Fruit fly (Drosophila melanogaster): ENCODE results near the gene dac.

DNA sequence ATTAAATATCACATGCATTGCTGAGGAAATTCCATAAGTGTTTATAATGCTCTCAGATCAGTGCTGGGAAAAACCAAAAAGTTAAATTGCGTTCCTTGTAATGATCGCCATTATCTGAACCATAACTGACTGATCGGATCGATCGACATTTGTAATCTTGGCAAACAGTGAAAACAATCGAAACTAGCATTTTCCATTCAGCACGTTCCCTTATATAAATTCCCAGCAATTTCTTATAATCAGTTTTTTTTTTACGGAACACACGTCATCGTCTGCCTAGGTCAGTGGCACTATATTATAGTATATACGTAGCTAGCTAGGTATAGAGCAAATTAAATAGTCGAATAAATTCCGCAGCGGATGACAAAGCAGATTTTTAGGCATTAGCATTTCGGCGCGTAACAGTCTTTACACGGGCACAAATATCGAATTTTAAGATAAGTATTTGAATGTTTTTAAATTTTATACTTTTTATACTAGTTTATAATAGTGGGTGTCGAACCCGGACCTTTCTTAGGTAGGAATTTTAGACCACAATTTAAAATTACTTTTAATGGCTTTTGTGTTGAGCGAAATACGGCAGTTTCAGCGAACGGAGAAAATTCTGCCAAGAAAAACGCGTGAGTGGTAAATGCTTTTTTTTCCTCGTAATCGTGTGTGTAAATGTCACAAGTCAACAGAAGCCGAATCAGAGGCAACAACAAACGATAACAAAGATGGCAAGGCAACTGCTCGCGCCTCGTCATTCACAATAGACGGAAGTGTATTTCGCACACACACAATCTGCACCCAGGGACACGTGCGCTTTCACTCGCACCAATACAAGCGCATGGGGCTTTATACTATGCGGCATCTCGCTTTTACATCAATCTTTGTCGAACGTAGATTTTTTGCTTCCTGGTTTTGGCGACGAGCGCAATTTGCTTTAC, 44.0 kb upstream of the dac start:
- TF ChIP-seq fru (optimal IDR thresholded peaks at IDR 0.05) (no peak), salm (tag; optimal IDR thresholded peaks at IDR 0.05) (no peak), CrebB (tag; optimal IDR thresholded peaks at IDR 0.05) (no peak), CG10209 (GFP tag; optimal IDR thresholded peaks at IDR 0.05) (no peak), Ravus (GFP tag; IDR thresholded peaks at IDR 0.05) (no peak), CG11560 (tag; IDR thresholded peaks at IDR 0.05) (no peak), sr (GFP tag; IDR thresholded peaks at IDR 0.05) (no peak), pan (optimal IDR thresholded peaks at IDR 0.05) (no peak), pan (GFP tag; optimal IDR thresholded peaks at IDR 0.05 in 1 of 2, IDR thresholded peaks at IDR 0.05 in 1 of 2) (no peak), peb (GFP tag; IDR thresholded peaks at IDR 0.05) (no peak), ro (GFP tag; IDR thresholded peaks at IDR 0.05) (no peak), CG12071 (GFP tag; optimal IDR thresholded peaks at IDR 0.05) (no peak)

Measured in whole organism, embryonic.